Worm (Caenorhabditis elegans) whole organism, L3 larva: ENCODE measurements around the gene msp-40.
"Not testable (repeated sequence)": the region's sequence is repeated elsewhere in the genome, so short reads cannot be mapped to it uniquely, and the experiment has no call there.

Source experiments
- R02D3.7 ChIP-seq: fragments of 150-350 bp; optimal IDR thresholded peaks from 2 replicates; lab custom pipeline; 2014; ENCODE audit warnings: missing biosample characterization, missing genetic modification characterization
- ZK546.5 ChIP-seq: sonication (generic microtip); optimal IDR thresholded peaks from 2 replicates; lab custom pipeline; 2017; ENCODE audit warnings: missing biosample characterization, missing genetic modification characterization
- aly-2 ChIP-seq: fragments of 150-350 bp; optimal IDR thresholded peaks from 2 replicates; lab custom pipeline; 2014; ENCODE audit warnings: missing biosample characterization, missing genetic modification characterization
- ama-1 ChIP-seq: fragments of 150-350 bp; optimal IDR thresholded peaks from 2 replicates; lab custom pipeline; 2018
- ceh-16 ChIP-seq: sonication (generic microtip); optimal IDR thresholded peaks from 2 replicates; lab custom pipeline; 2017; ENCODE audit warnings: missing biosample characterization, missing genetic modification characterization
- ceh-28 ChIP-seq: fragments of 150-350 bp; optimal IDR thresholded peaks from 2 replicates; lab custom pipeline; 2014; ENCODE audit warnings: missing biosample characterization, missing genetic modification reagents, missing genetic modification characterization
- ceh-82 ChIP-seq: fragments of 150-350 bp; optimal IDR thresholded peaks from 2 replicates; lab custom pipeline; 2014; ENCODE audit warnings: missing biosample characterization, missing genetic modification characterization
- ceh-9 ChIP-seq: sonication (generic microtip); optimal IDR thresholded peaks from 2 replicates; lab custom pipeline; 2018; ENCODE audit warnings: missing biosample characterization, missing genetic modification characterization
- daf-12 ChIP-seq: fragments of 150-350 bp; optimal IDR thresholded peaks from 2 replicates; lab custom pipeline; 2014; ENCODE audit warnings: missing biosample characterization, missing genetic modification reagents, missing genetic modification characterization
- egl-27 ChIP-seq: sonication (generic microtip); optimal IDR thresholded peaks from 4 replicates; lab custom pipeline; 2017; ENCODE audit warnings: missing biosample characterization, missing genetic modification reagents, missing genetic modification characterization
- egl-5 ChIP-seq: fragments of 150-350 bp; optimal IDR thresholded peaks from 2 replicates; lab custom pipeline; 2017; ENCODE audit warnings: missing biosample characterization, missing genetic modification reagents, missing genetic modification characterization, inconsistent platforms
- elt-1 ChIP-seq: fragments of 150-350 bp; optimal IDR thresholded peaks from 2 replicates; lab custom pipeline; 2014; ENCODE audit warnings: missing biosample characterization, missing genetic modification characterization
- elt-2 ChIP-seq: sonication (generic microtip); optimal IDR thresholded peaks from 2 replicates; lab custom pipeline; 2016; ENCODE audit warnings: missing genetic modification reagents, mild to moderate bottlenecking, missing genetic modification characterization, missing compliant biosample characterization
- elt-3 ChIP-seq, 3 experiments: fragments of 150-350 bp in 1 of 3; sonication (generic microtip) in 2 of 3; optimal IDR thresholded peaks; 2 replicates in 2 of 3; 4 replicates in 1 of 3; lab custom pipeline; 2014 to 2017; ENCODE audit warnings: missing biosample characterization in 3 of 3, missing genetic modification characterization in 3 of 3
- eor-1 ChIP-seq, 2 experiments: fragments of 150-350 bp; optimal IDR thresholded peaks; 2 replicates each; lab custom pipeline; 2014 to 2018; ENCODE audit warnings: missing biosample characterization in 2 of 2, missing genetic modification characterization in 2 of 2
- fkh-10 ChIP-seq: sonication (generic microtip); optimal IDR thresholded peaks from 2 replicates; lab custom pipeline; 2017; ENCODE audit warnings: missing biosample characterization, missing genetic modification reagents, missing genetic modification characterization
- fkh-2 ChIP-seq: fragments of 150-350 bp; optimal IDR thresholded peaks from 2 replicates; lab custom pipeline; 2014; ENCODE audit warnings: missing biosample characterization, missing genetic modification reagents, missing genetic modification characterization
- fos-1 ChIP-seq: fragments of 150-350 bp; optimal IDR thresholded peaks from 2 replicates; lab custom pipeline; 2014; ENCODE audit warnings: missing biosample characterization, missing genetic modification characterization
- hmg-11 ChIP-seq: sonication (generic microtip); optimal IDR thresholded peaks from 2 replicates; lab custom pipeline; 2016; ENCODE audit warnings: missing genetic modification characterization, missing compliant biosample characterization
- jun-1 ChIP-seq: fragments of 150-350 bp; optimal IDR thresholded peaks from 2 replicates; lab custom pipeline; 2014; ENCODE audit warnings: missing biosample characterization, missing genetic modification reagents, missing genetic modification characterization
- lin-15B ChIP-seq: fragments of 150-350 bp; optimal IDR thresholded peaks from 2 replicates; lab custom pipeline; 2014; ENCODE audit warnings: missing biosample characterization, missing genetic modification characterization
- lin-39 ChIP-seq: fragments of 150-350 bp; optimal IDR thresholded peaks from 2 replicates; lab custom pipeline; 2018; ENCODE audit warnings: missing biosample characterization, missing genetic modification reagents, missing genetic modification characterization
- lsy-12 ChIP-seq: sonication (generic microtip); optimal IDR thresholded peaks from 2 replicates; lab custom pipeline; 2016; ENCODE audit warnings: mild to moderate bottlenecking, missing genetic modification characterization, missing compliant biosample characterization
- mdl-1 ChIP-seq: fragments of 150-350 bp; optimal IDR thresholded peaks from 2 replicates; lab custom pipeline; 2014; ENCODE audit warnings: missing biosample characterization, missing genetic modification characterization
- mml-1 ChIP-seq: fragments of 150-350 bp; sonication (generic microtip); optimal IDR thresholded peaks from 3 replicates; lab custom pipeline; 2014; ENCODE audit warnings: missing biosample characterization, missing genetic modification characterization
- nfya-1 ChIP-seq: sonication (generic microtip); optimal IDR thresholded peaks from 2 replicates; lab custom pipeline; 2017; ENCODE audit warnings: missing genetic modification characterization, mild to moderate bottlenecking, missing compliant biosample characterization, antibody characterized with exemption, moderate library complexity; ENCODE audit not compliant: insufficient read depth
- nhr-11 ChIP-seq: fragments of 150-350 bp; optimal IDR thresholded peaks from 2 replicates; lab custom pipeline; 2014; ENCODE audit warnings: missing biosample characterization, missing genetic modification characterization
- nhr-12 ChIP-seq: fragments of 150-350 bp; optimal IDR thresholded peaks from 2 replicates; lab custom pipeline; 2014; ENCODE audit warnings: missing biosample characterization, missing genetic modification characterization
- nhr-23 ChIP-seq: fragments of 150-350 bp; optimal IDR thresholded peaks from 2 replicates; lab custom pipeline; 2014; ENCODE audit warnings: missing biosample characterization, missing genetic modification reagents, missing genetic modification characterization
- nhr-237 ChIP-seq: fragments of 150-350 bp; optimal IDR thresholded peaks from 2 replicates; lab custom pipeline; 2014; ENCODE audit warnings: missing biosample characterization, missing genetic modification characterization
- nhr-25 ChIP-seq: sonication (generic microtip); optimal IDR thresholded peaks from 2 replicates; lab custom pipeline; 2017; ENCODE audit warnings: missing biosample characterization, missing genetic modification characterization
- nhr-28 ChIP-seq: fragments of 150-350 bp; optimal IDR thresholded peaks from 2 replicates; lab custom pipeline; 2014; ENCODE audit warnings: missing biosample characterization, missing genetic modification characterization
- nhr-43 ChIP-seq: sonication (generic microtip); optimal IDR thresholded peaks from 2 replicates; lab custom pipeline; 2016; ENCODE audit warnings: mild to moderate bottlenecking, missing genetic modification characterization, missing compliant biosample characterization; ENCODE audit not compliant: poor library complexity, severe bottlenecking
- nhr-67 ChIP-seq: fragments of 150-350 bp; optimal IDR thresholded peaks from 2 replicates; lab custom pipeline; 2014; ENCODE audit warnings: missing biosample characterization, missing genetic modification characterization
- nhr-76 ChIP-seq: fragments of 150-350 bp; sonication (generic microtip); optimal IDR thresholded peaks from 5 replicates; lab custom pipeline; 2014; ENCODE audit warnings: missing biosample characterization, missing genetic modification characterization
- nhr-77 ChIP-seq: fragments of 150-350 bp; optimal IDR thresholded peaks from 2 replicates; lab custom pipeline; 2014; ENCODE audit warnings: missing biosample characterization, missing genetic modification characterization
- pha-4 ChIP-seq: fragments of 150-350 bp; optimal IDR thresholded peaks from 2 replicates; lab custom pipeline; 2014; ENCODE audit warnings: missing biosample characterization, missing genetic modification reagents, missing genetic modification characterization
- pqm-1 ChIP-seq: fragments of 150-350 bp; optimal IDR thresholded peaks from 2 replicates; lab custom pipeline; 2017; ENCODE audit warnings: missing biosample characterization, missing genetic modification characterization, inconsistent platforms
- sea-2 ChIP-seq: fragments of 150-350 bp; sonication (generic microtip); optimal IDR thresholded peaks from 4 replicates; lab custom pipeline; 2014; ENCODE audit warnings: missing biosample characterization, missing genetic modification reagents, missing genetic modification characterization
- skn-1 ChIP-seq: fragments of 150-350 bp; optimal IDR thresholded peaks from 2 replicates; lab custom pipeline; 2014; ENCODE audit warnings: missing biosample characterization, missing genetic modification characterization
- snpc-4 ChIP-seq: fragments of 150-350 bp; optimal IDR thresholded peaks from 2 replicates; lab custom pipeline; 2014; ENCODE audit warnings: missing biosample characterization, missing genetic modification characterization
- tbx-2 ChIP-seq: sonication (generic microtip); optimal IDR thresholded peaks from 2 replicates; lab custom pipeline; 2016; ENCODE audit warnings: mild to moderate bottlenecking, missing genetic modification characterization, missing compliant biosample characterization
- unc-39 ChIP-seq: sonication (generic microtip); optimal IDR thresholded peaks from 4 replicates; lab custom pipeline; 2017; ENCODE audit warnings: missing biosample characterization, missing genetic modification characterization
- unc-62 ChIP-seq: fragments of 150-350 bp; sonication (generic microtip); optimal IDR thresholded peaks from 4 replicates; lab custom pipeline; 2014; ENCODE audit warnings: missing biosample characterization, missing genetic modification reagents, missing genetic modification characterization
- zag-1 ChIP-seq: fragments of 150-350 bp; optimal IDR thresholded peaks from 2 replicates; lab custom pipeline; 2014; ENCODE audit warnings: missing biosample characterization, missing genetic modification characterization
- ztf-11 ChIP-seq: fragments of 150-350 bp; optimal IDR thresholded peaks from 2 replicates; lab custom pipeline; 2014; ENCODE audit warnings: missing biosample characterization, missing genetic modification characterization
- ztf-4 ChIP-seq: fragments of 150-350 bp; optimal IDR thresholded peaks from 2 replicates; lab custom pipeline; 2014; ENCODE audit warnings: missing biosample characterization, missing genetic modification characterization

The msp-40 gene

DNA sequence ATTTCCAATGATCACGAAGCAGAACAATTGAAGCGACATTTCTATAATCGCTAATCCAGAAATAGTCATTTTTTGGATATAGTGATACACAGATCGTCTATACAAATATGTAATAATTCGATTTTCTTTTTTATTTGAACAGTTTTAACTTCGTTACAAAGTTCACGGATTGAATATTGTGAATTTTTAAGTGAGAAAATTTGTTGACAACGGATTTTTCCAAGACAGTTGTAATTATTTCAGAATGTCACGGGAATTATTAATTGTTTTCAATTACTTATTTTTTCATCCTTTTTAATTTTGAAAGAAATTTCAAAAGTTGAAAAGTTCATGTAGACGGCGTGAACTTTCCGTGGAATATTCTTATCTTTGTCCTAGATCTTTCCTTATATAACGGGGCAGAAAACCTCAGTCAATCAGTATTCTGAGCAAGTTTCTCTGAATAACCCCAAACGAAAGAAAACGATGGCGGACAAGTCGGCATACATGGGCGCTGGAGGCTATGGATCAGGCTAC is 17.0 kb downstream of the msp-40 start, which contains the start of the genes T23B7.2 and nspd-4:
Gene T23B7.2, minus strand, starts transcription at position 101 of the 516 bp plus-strand sequence.
Gene nspd-4, plus strand, starts transcription at position 466 of the 516 bp plus-strand sequence.
- TF ChIP-seq snpc-4, egl-5, nhr-237 (tag; lab: Kevin White, UChicago): not testable (repeated sequence)

ce11 chrII:4849885-4850284 is 24.7 kb downstream of the msp-40 start, which contains the start of gene T23B7.3:
T23B7.3 (plus strand) TSS chrII:4850185.
- TF ChIP-seq sea-2 (GFP tag; lab: Kevin White, UChicago) (no peak), elt-2 (tag; lab: Kevin White, UChicago) (no peak), ama-1 (lab: Kevin White, UChicago) (no peak), snpc-4 (tag; lab: Kevin White, UChicago) (no peak)

- TF ChIP-seq eor-1 (tag; optimal IDR thresholded peaks at IDR 0.05; lab: Kevin White, UChicago) = peak in 1 of 2 experiments; percentile 1
- TF ChIP-seq jun-1 = peak; percentile 94
- peak; percentile 93 for TF ChIP-seq nfya-1
- TF ChIP-seq lin-15B (tag; lab: Kevin White, UChicago) = peak; percentile 91
- peak; percentile 91 for TF ChIP-seq elt-2 (tag; lab: Kevin White, UChicago)
- TF ChIP-seq ceh-28 (tag; lab: Kevin White, UChicago) = peak; percentile 84
- TF ChIP-seq mml-1 (tag; lab: Kevin White, UChicago) = no peak
- TF ChIP-seq zag-1 = peak; percentile 40
- no peak for TF ChIP-seq ztf-11 (tag; lab: Kevin White, UChicago)
- TF ChIP-seq nhr-77 = peak; percentile 29
- peak; percentile 48 for TF ChIP-seq ZK546.5
- TF ChIP-seq elt-1 (tag; lab: Kevin White, UChicago) = peak; percentile 74
- TF ChIP-seq ceh-82 (tag; lab: Kevin White, UChicago) = peak; percentile 31
- no peak for TF ChIP-seq nhr-237 (tag; lab: Kevin White, UChicago)
- peak; percentile 77 for TF ChIP-seq fkh-10 (GFP tag; lab: Kevin White, UChicago)
- TF ChIP-seq ceh-9 (tag; lab: Kevin White, UChicago) = no peak
- peak; percentile 97 for TF ChIP-seq pha-4 (tag; lab: Kevin White, UChicago)
- peak; percentile 92 for TF ChIP-seq snpc-4 (tag; lab: Kevin White, UChicago)
- peak; percentile 0 for TF ChIP-seq egl-27
- peak; percentile 58 for TF ChIP-seq nhr-11 (tag; lab: Kevin White, UChicago)
- TF ChIP-seq pqm-1 = peak; percentile 39
- TF ChIP-seq hmg-11 = peak; percentile 75
- TF ChIP-seq sea-2 (GFP tag; lab: Kevin White, UChicago) = no peak
- peak; percentile 86 for TF ChIP-seq R02D3.7 (tag; lab: Kevin White, UChicago)
- TF ChIP-seq nhr-67 (tag; lab: Kevin White, UChicago) = no peak
- TF ChIP-seq nhr-23 (tag; lab: Kevin White, UChicago) = peak; percentile 99
- no peak for TF ChIP-seq ceh-16 (tag; lab: Kevin White, UChicago)
- peak; percentile 93 for TF ChIP-seq nhr-25 (tag; lab: Kevin White, UChicago)
- no peak for TF ChIP-seq aly-2 (tag; lab: Kevin White, UChicago)
- TF ChIP-seq egl-5 (tag; lab: Kevin White, UChicago) = peak; percentile 84
- peak; percentile 49 for TF ChIP-seq lin-39 (tag; lab: Kevin White, UChicago)
- no peak for TF ChIP-seq nhr-12 (tag; lab: Kevin White, UChicago)
- peak; percentile 40 for TF ChIP-seq unc-62
- TF ChIP-seq unc-39 = no peak
- TF ChIP-seq nhr-43 (tag; lab: Kevin White, UChicago) = peak; percentile 95
- no peak for TF ChIP-seq nhr-28 (tag; lab: Kevin White, UChicago)
- TF ChIP-seq lsy-12 (tag; lab: Kevin White, UChicago) = peak; percentile 93
- TF ChIP-seq ztf-4 = peak; percentile 63
- peak; percentile 75 for TF ChIP-seq ama-1 (lab: Kevin White, UChicago)
- no peak for TF ChIP-seq nhr-76 (tag; lab: Kevin White, UChicago)
- TF ChIP-seq fos-1 (tag; lab: Kevin White, UChicago) = peak; percentile 29
- TF ChIP-seq tbx-2 (tag; lab: Kevin White, UChicago) = peak; percentile 94
- TF ChIP-seq daf-12 (tag; lab: Kevin White, UChicago) = peak; percentile 17
- TF ChIP-seq skn-1 (tag; lab: Kevin White, UChicago) = peak; percentile 88
- TF ChIP-seq fkh-2 (tag; lab: Kevin White, UChicago) = no peak
- TF ChIP-seq mdl-1 = no peak
- TF ChIP-seq elt-3 (tag; optimal IDR thresholded peaks at IDR 0.05; lab: Kevin White, UChicago) = no peak
Observed at ce11 chrII:4851594-4852106, 26.4 kb downstream of the msp-40 start, which contains the start of gene dnj-9. dnj-9 (plus strand) TSS chrII:4852056.
